Worm (Caenorhabditis elegans) whole organism, L2 larva: Measurements from ENCODE around the gene Y60A3A.19.

ENCODE experiments used
- ZK546.5 ChIP-seq: sonication (generic microtip); optimal IDR thresholded peaks from 2 replicates; lab custom pipeline; 2017; ENCODE audit warnings: missing biosample characterization, missing genetic modification characterization
- aly-2 ChIP-seq: fragments of 150-350 bp; optimal IDR thresholded peaks from 2 replicates; lab custom pipeline; 2014; ENCODE audit warnings: missing biosample characterization, missing genetic modification characterization
- ama-1 ChIP-seq: fragments of 150-350 bp; optimal IDR thresholded peaks from 2 replicates; lab custom pipeline; 2018; ENCODE audit warnings: inconsistent platforms
- ceh-82 ChIP-seq: fragments of 150-350 bp; optimal IDR thresholded peaks from 2 replicates; lab custom pipeline; 2014; ENCODE audit warnings: missing biosample characterization, missing genetic modification characterization
- crh-2 ChIP-seq: sonication (generic microtip); optimal IDR thresholded peaks from 2 replicates; lab custom pipeline; 2017; ENCODE audit warnings: missing biosample characterization, missing genetic modification characterization
- lin-11 ChIP-seq: fragments of 150-350 bp; sonication (generic microtip); optimal IDR thresholded peaks from 2 replicates; lab custom pipeline; 2014; ENCODE audit warnings: missing biosample characterization, missing genetic modification characterization, inconsistent platforms, mixed read lengths
- mdl-1 ChIP-seq, 2 experiments: fragments of 150-350 bp in 1 of 2; sonication (generic microtip) in 1 of 2; optimal IDR thresholded peaks; 2 replicates each; lab custom pipeline; 2017; ENCODE audit warnings: missing biosample characterization in 2 of 2, missing genetic modification characterization in 2 of 2
- unc-62 ChIP-seq: fragments of 150-350 bp; optimal IDR thresholded peaks from 2 replicates; lab custom pipeline; 2014; ENCODE audit warnings: missing biosample characterization, missing genetic modification reagents, missing genetic modification characterization

DNA sequence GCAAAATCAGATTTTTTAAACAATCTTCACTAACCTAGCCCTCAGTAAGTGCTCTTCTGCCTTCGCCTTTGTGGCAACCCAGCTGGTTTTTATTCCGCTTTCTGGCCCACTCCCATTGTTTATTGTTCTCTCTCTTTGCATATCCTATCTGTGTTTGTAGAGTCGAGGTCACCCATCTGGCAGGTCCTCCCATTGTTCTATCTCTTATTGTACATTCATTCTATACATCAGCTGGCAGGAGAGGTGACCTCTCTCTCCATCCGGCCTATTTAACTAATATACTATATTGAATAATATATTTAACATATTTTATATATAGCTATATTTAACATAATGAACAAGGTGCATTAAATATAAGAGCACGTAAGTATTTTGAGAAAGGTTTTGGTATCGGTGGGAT is 45.6 kb downstream of the Y60A3A.19 start:
- TF ChIP-seq aly-2 (tag; lab: Kevin White, UChicago): no peak
- no peak for TF ChIP-seq ZK546.5 (tag; lab: Kevin White, UChicago)
- TF ChIP-seq unc-62 (GFP tag; lab: Kevin White, UChicago): no peak
- no peak for TF ChIP-seq crh-2
- TF ChIP-seq mdl-1 (tag; optimal IDR thresholded peaks at IDR 0.05; lab: Kevin White, UChicago): no peak
- no peak for TF ChIP-seq lin-11 (tag; lab: Kevin White, UChicago)
- TF ChIP-seq ama-1 (lab: Kevin White, UChicago): no peak
- no peak for TF ChIP-seq ceh-82 (tag; lab: Kevin White, UChicago)
